Worm (Caenorhabditis elegans) whole organism, late embryonic: ENCODE data around the gene T23E7.2.

ENCODE experiments used
- K02D7.2 ChIP-seq: sonication (generic microtip); optimal IDR thresholded peaks from 2 replicates; lab custom pipeline; 2017; ENCODE audit warnings: mild to moderate bottlenecking, missing genetic modification characterization, missing compliant biosample characterization
- K09A11.1 ChIP-seq: sonication (generic microtip); optimal IDR thresholded peaks from 2 replicates; lab custom pipeline; 2017; ENCODE audit warnings: antibody characterized with exemption, mild to moderate bottlenecking, missing genetic modification characterization, missing compliant biosample characterization; ENCODE audit not compliant: insufficient read depth
- ceh-18 ChIP-seq: sonication (generic microtip); optimal IDR thresholded peaks from 2 replicates; lab custom pipeline; 2016; ENCODE audit warnings: missing genetic modification characterization, missing compliant biosample characterization
- ceh-22 ChIP-seq: sonication (generic microtip); optimal IDR thresholded peaks from 2 replicates; lab custom pipeline; 2017; ENCODE audit warnings: missing biosample characterization, missing genetic modification characterization
- ceh-24 ChIP-seq: sonication (generic microtip); optimal IDR thresholded peaks from 2 replicates; lab custom pipeline; 2016; ENCODE audit warnings: mild to moderate bottlenecking, missing genetic modification characterization, missing compliant biosample characterization
- ceh-34 ChIP-seq: sonication (generic microtip); optimal IDR thresholded peaks from 2 replicates; lab custom pipeline; 2016; ENCODE audit warnings: mild to moderate bottlenecking, missing genetic modification characterization, missing compliant biosample characterization
- ceh-6 ChIP-seq: fragments of 200-800 bp; sonication (Bioruptor generic); optimal IDR thresholded peaks from 2 replicates; lab custom pipeline; 2018; ENCODE audit warnings: mild to moderate bottlenecking, missing genetic modification characterization, missing compliant biosample characterization
- dmd-4 ChIP-seq: sonication (generic microtip); optimal IDR thresholded peaks from 2 replicates; lab custom pipeline; 2016; ENCODE audit warnings: borderline replicate concordance, missing genetic modification characterization, missing compliant biosample characterization
- hlh-30 ChIP-seq: sonication (generic microtip); optimal IDR thresholded peaks from 2 replicates; lab custom pipeline; 2017; ENCODE audit warnings: antibody characterized with exemption, missing genetic modification characterization, missing compliant biosample characterization; ENCODE audit not compliant: insufficient read depth
- lin-11 ChIP-seq: fragments of 200-800 bp; sonication (Bioruptor generic); optimal IDR thresholded peaks from 2 replicates; lab custom pipeline; 2018; ENCODE audit warnings: mild to moderate bottlenecking, missing genetic modification characterization, missing compliant biosample characterization
- nhr-11 ChIP-seq: fragments of 150-350 bp; optimal IDR thresholded peaks from 2 replicates; lab custom pipeline; 2014; ENCODE audit warnings: missing biosample characterization, missing genetic modification characterization
- pat-9 ChIP-seq: fragments of 200-800 bp; sonication (Bioruptor generic); optimal IDR thresholded peaks from 2 replicates; lab custom pipeline; 2018; ENCODE audit warnings: mild to moderate bottlenecking, missing genetic modification characterization, moderate library complexity, missing compliant biosample characterization
- pax-1 ChIP-seq: fragments of 150-350 bp; optimal IDR thresholded peaks from 2 replicates; lab custom pipeline; 2014; ENCODE audit warnings: missing biosample characterization, missing genetic modification characterization
- pros-1 ChIP-seq: fragments of 150-350 bp; optimal IDR thresholded peaks from 2 replicates; lab custom pipeline; 2014; ENCODE audit warnings: missing biosample characterization, missing genetic modification reagents, missing genetic modification characterization
- syd-9 ChIP-seq: sonication (generic microtip); optimal IDR thresholded peaks from 2 replicates; lab custom pipeline; 2016; ENCODE audit warnings: mild to moderate bottlenecking, missing genetic modification characterization, moderate library complexity, missing compliant biosample characterization
- tbx-2 ChIP-seq: sonication (generic microtip); optimal IDR thresholded peaks from 2 replicates; lab custom pipeline; 2016; ENCODE audit warnings: missing genetic modification characterization, missing compliant biosample characterization
- ttx-3 ChIP-seq: sonication (generic microtip); optimal IDR thresholded peaks from 2 replicates; lab custom pipeline; 2016; ENCODE audit warnings: missing genetic modification reagents, missing genetic modification characterization, missing compliant biosample characterization
- unc-42 ChIP-seq: sonication (generic microtip); optimal IDR thresholded peaks from 2 replicates; lab custom pipeline; 2016; ENCODE audit warnings: missing genotype, missing genetic modification characterization, missing compliant biosample characterization
- unc-86 ChIP-seq: sonication (generic microtip); optimal IDR thresholded peaks from 2 replicates; lab custom pipeline; 2016; ENCODE audit warnings: missing genetic modification characterization, missing compliant biosample characterization
- zip-5 ChIP-seq: sonication (generic microtip); optimal IDR thresholded peaks from 2 replicates; lab custom pipeline; 2016; ENCODE audit warnings: missing genetic modification characterization, missing compliant biosample characterization

Gene T23E7.2

ce11 chrX:17714342-17715011, 43.6 kb downstream of the T23E7.2 start, which contains the start of gene cTel55X.1:
Gene cTel55X.1, plus strand, starts transcription at chrX:17714961.
- TF ChIP-seq ceh-22 (tag; lab: Kevin White, UChicago) (no peak), K09A11.1 (tag; lab: Kevin White, UChicago) (no peak), zip-5 (tag; lab: Kevin White, UChicago) (no peak), syd-9 (tag; lab: Kevin White, UChicago) (no peak), ttx-3 (tag; lab: Kevin White, UChicago) (no peak), tbx-2 (no peak), pax-1 (tag; lab: Kevin White, UChicago) (no peak), dmd-4 (tag; lab: Kevin White, UChicago) (no peak), unc-86 (tag; lab: Kevin White, UChicago) (no peak), ceh-34 (tag; lab: Kevin White, UChicago) (no peak), lin-11 (tag; lab: Kevin White, UChicago) (no peak), ceh-6 (GFP tag; lab: Kevin White, UChicago) (no peak), ceh-24 (no peak), nhr-11 (no peak), hlh-30 (tag; lab: Kevin White, UChicago) (no peak), K02D7.2 (tag; lab: Kevin White, UChicago) (no peak), ceh-18 (no peak), unc-42 (tag; lab: Kevin White, UChicago) (no peak), pros-1 (tag; lab: Kevin White, UChicago) (no peak), pat-9 (tag; lab: Kevin White, UChicago) (no peak)
